Fruit fly (Drosophila melanogaster) S2 (cell line): ENCODE results near the gene lqfR.

Experiments used
- CG8478 ChIP-seq: fragments of >200 bp; optimal IDR thresholded peaks from 2 replicates; lab custom pipeline; 2018
- CTCF ChIP-seq, 2 experiments: fragments of >200 bp; optimal IDR thresholded peaks; 2 replicates each; lab custom pipeline; 2018

DNA sequence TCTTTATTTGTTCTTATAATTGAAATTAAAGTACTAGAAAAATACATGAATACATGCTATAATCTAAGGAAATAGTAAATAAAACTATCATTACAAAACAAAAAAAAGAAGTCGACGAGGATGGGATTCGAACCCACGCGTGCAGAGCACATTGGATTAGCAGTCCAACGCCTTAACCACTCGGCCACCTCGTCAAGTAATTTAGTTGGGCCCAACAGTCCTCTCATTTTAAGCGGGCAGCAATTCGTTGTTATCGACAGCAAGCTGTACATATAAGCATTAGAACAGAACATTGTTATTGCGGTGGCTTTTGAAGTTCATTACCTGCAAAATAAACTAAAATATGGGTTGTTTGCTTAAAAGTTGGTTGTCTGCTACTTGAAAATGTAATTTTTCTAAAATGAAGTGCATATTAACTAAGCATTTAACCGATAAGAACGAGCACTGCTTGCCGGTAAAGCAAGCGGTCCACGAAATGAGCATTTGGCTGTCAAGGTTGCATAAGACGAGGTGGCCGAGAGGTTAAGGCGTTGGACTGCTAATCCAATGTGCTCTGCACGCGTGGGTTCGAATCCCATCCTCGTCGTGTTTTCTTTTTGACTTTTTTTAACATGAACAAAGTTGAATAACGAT lies 13.9 kb upstream of the lqfR start:
- TF ChIP-seq CG8478 = no peak
- no peak for TF ChIP-seq CTCF (optimal IDR thresholded peaks at IDR 0.05; lab: Kevin White, UChicago)
